Worm (Caenorhabditis elegans) whole organism, late embryonic: ENCODE results near the gene R01E6.7.

Source experiments
- ama-1 ChIP-seq: fragments of 150-350 bp; optimal IDR thresholded peaks from 2 replicates; lab custom pipeline; 2014
- ceh-31 ChIP-seq: sonication (generic microtip); optimal IDR thresholded peaks from 2 replicates; lab custom pipeline; 2016; ENCODE audit warnings: missing genetic modification characterization, missing compliant biosample characterization
- nhr-11 ChIP-seq: fragments of 150-350 bp; optimal IDR thresholded peaks from 2 replicates; lab custom pipeline; 2014; ENCODE audit warnings: missing biosample characterization, missing genetic modification characterization
- pat-9 ChIP-seq: fragments of 200-800 bp; sonication (Bioruptor generic); optimal IDR thresholded peaks from 2 replicates; lab custom pipeline; 2018; ENCODE audit warnings: mild to moderate bottlenecking, missing genetic modification characterization, moderate library complexity, missing compliant biosample characterization

DNA sequence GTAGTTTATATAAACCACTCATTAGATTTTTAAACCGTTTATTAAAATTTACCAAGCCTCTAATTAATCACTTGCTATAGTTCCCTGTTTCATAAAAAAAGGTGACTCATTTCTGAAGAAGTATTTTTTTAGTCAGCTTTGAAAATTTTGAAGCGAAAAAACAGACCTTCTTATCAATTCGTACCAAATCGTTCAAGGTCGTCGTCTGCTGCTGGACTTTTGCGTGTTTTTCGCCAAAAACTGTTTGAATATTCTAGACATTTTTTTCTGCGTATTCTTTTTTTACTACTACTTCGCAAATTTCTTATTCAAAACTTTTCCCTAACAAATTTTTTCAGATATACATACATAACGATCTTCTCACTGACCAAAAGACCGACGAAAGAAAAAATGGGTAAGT lies 27.5 kb downstream of the R01E6.7 start, which contains the start of gene cah-4:
- TF ChIP-seq pat-9 (tag; lab: Kevin White, UChicago), result no peak
- TF ChIP-seq ceh-31 (tag; lab: Kevin White, UChicago), result no peak
- no peak for TF ChIP-seq ama-1 (lab: Kevin White, UChicago)
- no peak for TF ChIP-seq nhr-11 (tag; lab: Kevin White, UChicago)
